Fruit fly (Drosophila melanogaster) whole organism, embryonic: ENCODE measurements around the gene mthl14.
A peak's percentile ranks its signal among the peaks of the same experiment; 100 is the strongest.

Source experiments
- Atf-2 ChIP-seq: fragments of 200-800 bp; sonication (Bioruptor generic); optimal IDR thresholded peaks from 2 replicates; lab custom pipeline; 2016; ENCODE audit warnings: missing biosample characterization, missing genetic modification characterization
- CG10431 ChIP-seq: fragments of 200-800 bp; sonication (Bioruptor generic); optimal IDR thresholded peaks from 3 replicates; lab custom pipeline; 2018; ENCODE audit warnings: missing biosample characterization, mild to moderate bottlenecking, missing genetic modification characterization
- CG10959 ChIP-seq: fragments of 200-800 bp; sonication (Bioruptor generic); IDR thresholded peaks from 2 replicates; pipeline ENCODE4 v1.3.6; 2022; ENCODE audit warnings: missing biosample characterization, missing genetic modification characterization
- CG11696 ChIP-seq: fragments of 200-800 bp; sonication (Bioruptor generic); IDR thresholded peaks from 2 replicates; pipeline ENCODE4 v1.3.6; 2022; ENCODE audit warnings: missing biosample characterization, missing genetic modification characterization
- CG12219 ChIP-seq: fragments of 200-800 bp; sonication (Bioruptor generic); optimal IDR thresholded peaks from 3 replicates; lab custom pipeline; 2018; ENCODE audit warnings: missing biosample characterization, mild to moderate bottlenecking, missing genetic modification characterization
- CG12236 ChIP-seq: fragments of 200-800 bp; sonication (Bioruptor generic); optimal IDR thresholded peaks from 2 replicates; lab custom pipeline; 2016; ENCODE audit warnings: missing biosample characterization, missing genetic modification characterization
- CG12299 ChIP-seq: fragments of 200-800 bp; sonication (Bioruptor generic); optimal IDR thresholded peaks from 2 replicates; lab custom pipeline; 2018; ENCODE audit warnings: missing biosample characterization, mild to moderate bottlenecking, missing genetic modification characterization
- CG15601 ChIP-seq: fragments of 200-800 bp; sonication (Bioruptor generic); optimal IDR thresholded peaks from 3 replicates; lab custom pipeline; 2019; ENCODE audit warnings: missing biosample characterization, mild to moderate bottlenecking, missing genetic modification characterization, moderate library complexity
- CG1603 ChIP-seq: fragments of 200-800 bp; sonication (Bioruptor generic); optimal IDR thresholded peaks from 2 replicates; lab custom pipeline; 2019; ENCODE audit warnings: missing biosample characterization, mild to moderate bottlenecking, missing genetic modification characterization, moderate library complexity
- CG17186 ChIP-seq: fragments of 200-800 bp; sonication (Bioruptor generic); optimal IDR thresholded peaks from 3 replicates; lab custom pipeline; 2017; ENCODE audit warnings: missing biosample characterization, missing genetic modification reagents, missing genetic modification characterization
- CG17328 ChIP-seq: fragments of 200-800 bp; sonication (Bioruptor generic); IDR thresholded peaks from 2 replicates; pipeline ENCODE4 v1.3.6; 2022; ENCODE audit warnings: missing biosample characterization, missing genetic modification characterization
- CG17359 ChIP-seq: fragments of 200-800 bp; sonication (Bioruptor generic); optimal IDR thresholded peaks from 3 replicates; lab custom pipeline; 2018; ENCODE audit warnings: missing biosample characterization, mild to moderate bottlenecking, missing genetic modification characterization, moderate library complexity
- CG17802 ChIP-seq: fragments of 200-800 bp; sonication (Bioruptor generic); optimal IDR thresholded peaks from 2 replicates; lab custom pipeline; 2018; ENCODE audit warnings: missing biosample characterization, mild to moderate bottlenecking, missing genetic modification characterization, moderate library complexity
- CG17912 ChIP-seq: fragments of 200-800 bp; sonication (Bioruptor generic); optimal IDR thresholded peaks from 2 replicates; lab custom pipeline; 2018; ENCODE audit warnings: missing biosample characterization, mild to moderate bottlenecking, missing genetic modification characterization
- CG18599 ChIP-seq: fragments of 200-800 bp; sonication (Bioruptor generic); optimal IDR thresholded peaks from 3 replicates; lab custom pipeline; 2017; ENCODE audit warnings: missing biosample characterization, missing genetic modification characterization, mild to moderate bottlenecking, moderate library complexity, missing genetic modification reagents
- CG2678 ChIP-seq: fragments of 200-800 bp; sonication (Bioruptor generic); optimal IDR thresholded peaks from 3 replicates; lab custom pipeline; 2019; ENCODE audit warnings: missing biosample characterization, mild to moderate bottlenecking, missing genetic modification characterization, moderate library complexity
- CG30403 ChIP-seq: fragments of 200-800 bp; sonication (Bioruptor generic); optimal IDR thresholded peaks from 3 replicates; lab custom pipeline; 2016; ENCODE audit warnings: missing biosample characterization, missing genetic modification characterization
- CG32532 ChIP-seq: fragments of 200-800 bp; sonication (Bioruptor generic); IDR thresholded peaks from 2 replicates; pipeline ENCODE4 v1.3.6; 2022; ENCODE audit warnings: missing biosample characterization, missing genetic modification characterization
- CG5180 ChIP-seq: fragments of 200-800 bp; sonication (Bioruptor generic); optimal IDR thresholded peaks from 3 replicates; lab custom pipeline; 2017; ENCODE audit warnings: missing biosample characterization, missing genetic modification characterization, mild to moderate bottlenecking, moderate library complexity, missing genetic modification reagents
- CG6791 ChIP-seq: fragments of 200-800 bp; sonication (Bioruptor generic); IDR thresholded peaks from 3 replicates; pipeline ENCODE4 v1.3.6; 2022; ENCODE audit warnings: missing biosample characterization, missing genetic modification characterization; ENCODE audit not compliant: partially characterized antibody
- CG6854 ChIP-seq: fragments of 200-800 bp; sonication (Bioruptor generic); optimal IDR thresholded peaks from 3 replicates; lab custom pipeline; 2017; ENCODE audit warnings: missing biosample characterization, mild to moderate bottlenecking, missing genetic modification characterization
- Dad ChIP-seq: fragments of 200-800 bp; sonication (Bioruptor generic); optimal IDR thresholded peaks from 3 replicates; lab custom pipeline; 2016; ENCODE audit warnings: missing biosample characterization, missing genetic modification characterization
- Dll ChIP-seq: fragments of 200-800 bp; sonication (Bioruptor generic); IDR thresholded peaks from 4 replicates; pipeline ENCODE4 v1.3.6; 2022; ENCODE audit warnings: missing biosample characterization, missing genetic modification characterization; ENCODE audit not compliant: partially characterized antibody
- Doc2 ChIP-seq: fragments of 200-800 bp; sonication (Bioruptor generic); IDR thresholded peaks from 2 replicates; pipeline ENCODE4 v1.3.6; 2022; ENCODE audit warnings: missing biosample characterization, missing genetic modification characterization
- E2f2 ChIP-seq: fragments of 200-800 bp; sonication (Bioruptor generic); IDR thresholded peaks from 2 replicates; pipeline ENCODE4 v1.3.6; 2022; ENCODE audit warnings: missing biosample characterization, missing genetic modification characterization
- HLHmδ ChIP-seq: fragments of 200-800 bp; sonication (Bioruptor generic); optimal IDR thresholded peaks from 2 replicates; lab custom pipeline; 2018; ENCODE audit warnings: missing biosample characterization, mild to moderate bottlenecking, missing genetic modification characterization, moderate library complexity
- Hr3 ChIP-seq: fragments of 200-800 bp; sonication (Bioruptor generic); optimal IDR thresholded peaks from 3 replicates; lab custom pipeline; 2016; ENCODE audit warnings: missing biosample characterization, missing genetic modification characterization
- Meics ChIP-seq: fragments of 200-800 bp; sonication (Bioruptor generic); optimal IDR thresholded peaks from 2 replicates; lab custom pipeline; 2017; ENCODE audit warnings: missing biosample characterization, mild to moderate bottlenecking, missing genetic modification characterization
- Nf-YC ChIP-seq: fragments of 200-800 bp; optimal IDR thresholded peaks from 3 replicates; lab custom pipeline; 2019; ENCODE audit warnings: missing biosample characterization, mild to moderate bottlenecking, missing genetic modification characterization, moderate library complexity
- Oaz ChIP-seq: fragments of 200-800 bp; sonication (Bioruptor generic); IDR thresholded peaks from 2 replicates; pipeline ENCODE4 v1.3.6; 2022; ENCODE audit warnings: missing biosample characterization, missing genetic modification characterization
- Scr ChIP-seq: fragments of 200-800 bp; sonication (Bioruptor generic); IDR thresholded peaks from 2 replicates; pipeline ENCODE4 v1.3.6; 2022; ENCODE audit warnings: missing biosample characterization, missing genetic modification characterization; ENCODE audit not compliant: partially characterized antibody
- Sry-β ChIP-seq: fragments of 200-800 bp; sonication (Bioruptor generic); optimal IDR thresholded peaks from 2 replicates; lab custom pipeline; 2018; ENCODE audit warnings: missing biosample characterization, mild to moderate bottlenecking, missing genetic modification characterization, moderate library complexity
- Sry-δ ChIP-seq: fragments of 200-800 bp; sonication (Bioruptor generic); optimal IDR thresholded peaks from 2 replicates; lab custom pipeline; 2016; ENCODE audit warnings: missing biosample characterization, missing genetic modification characterization
- Tbp ChIP-seq: fragments of >200 bp; optimal IDR thresholded peaks from 2 replicates; lab custom pipeline; 2018; ENCODE audit warnings: missing biosample characterization, missing genetic modification characterization
- Xrp1 ChIP-seq: fragments of 200-800 bp; sonication (Bioruptor generic); IDR thresholded peaks from 2 replicates; pipeline ENCODE4 v1.3.6; 2022; ENCODE audit warnings: missing biosample characterization, missing genetic modification characterization
- caup ChIP-seq: fragments of 200-800 bp; sonication (Bioruptor generic); optimal IDR thresholded peaks from 3 replicates; lab custom pipeline; 2017; ENCODE audit warnings: missing biosample characterization, mild to moderate bottlenecking, missing genetic modification characterization, moderate library complexity; ENCODE audit not compliant: severe bottlenecking
- ci ChIP-seq: fragments of 200-800 bp; sonication (Bioruptor generic); IDR thresholded peaks from 3 replicates; pipeline ENCODE4 v1.3.6; 2022; ENCODE audit warnings: missing biosample characterization, missing genetic modification characterization
- crol ChIP-seq: fragments of 200-800 bp; sonication (Bioruptor generic); IDR thresholded peaks from 2 replicates; pipeline ENCODE4 v1.3.6; 2022; ENCODE audit warnings: missing biosample characterization, missing genetic modification characterization
- dati ChIP-seq: fragments of 200-800 bp; sonication (Bioruptor generic); IDR thresholded peaks from 2 replicates; pipeline ENCODE4 v1.3.6; 2022; ENCODE audit warnings: missing biosample characterization, missing genetic modification characterization
- nom ChIP-seq: fragments of 200-800 bp; sonication (Bioruptor generic); optimal IDR thresholded peaks from 2 replicates; lab custom pipeline; 2017; ENCODE audit warnings: missing biosample characterization, missing genetic modification characterization, mild to moderate bottlenecking, moderate library complexity, missing genetic modification reagents
- peb ChIP-seq: fragments of 200-800 bp; sonication (Bioruptor generic); IDR thresholded peaks from 2 replicates; pipeline ENCODE4 v1.3.6; 2022; ENCODE audit warnings: missing biosample characterization, missing genetic modification characterization
- pho ChIP-seq: fragments of 200-800 bp; sonication (Bioruptor generic); optimal IDR thresholded peaks from 2 replicates; lab custom pipeline; 2016; ENCODE audit warnings: missing biosample characterization, missing genetic modification characterization
- pum ChIP-seq: fragments of 200-800 bp; sonication (Bioruptor generic); optimal IDR thresholded peaks from 2 replicates; lab custom pipeline; 2016; ENCODE audit warnings: missing biosample characterization, missing genetic modification characterization
- repo ChIP-seq: fragments of 200-800 bp; sonication (Bioruptor generic); optimal IDR thresholded peaks from 2 replicates; lab custom pipeline; 2016; ENCODE audit warnings: missing biosample characterization, missing genetic modification characterization
- salm ChIP-seq: fragments of 200-800 bp; sonication (Bioruptor generic); optimal IDR thresholded peaks from 2 replicates; lab custom pipeline; 2018; ENCODE audit warnings: missing biosample characterization, mild to moderate bottlenecking, missing genetic modification characterization
- ssp ChIP-seq: fragments of 200-800 bp; sonication (Bioruptor generic); IDR thresholded peaks from 2 replicates; pipeline ENCODE4 v1.3.6; 2022; ENCODE audit warnings: missing biosample characterization, missing genetic modification characterization
- trh ChIP-seq: fragments of 200-800 bp; sonication (Bioruptor generic); optimal IDR thresholded peaks from 2 replicates; lab custom pipeline; 2016; ENCODE audit warnings: missing biosample characterization, missing genetic modification characterization
- twi ChIP-seq: fragments of 200-800 bp; optimal IDR thresholded peaks from 2 replicates; lab custom pipeline; 2019; ENCODE audit warnings: missing biosample characterization, mild to moderate bottlenecking, missing genetic modification characterization, moderate library complexity
- vfl ChIP-seq: fragments of 200-800 bp; sonication (Bioruptor generic); optimal IDR thresholded peaks from 2 replicates; lab custom pipeline; 2016; ENCODE audit warnings: missing biosample characterization, missing genetic modification characterization

mthl14 gene

dm6 chr3L:257618-258475 is 10.6 kb downstream of the mthl14 start, which contains the start of the genes DIP2 and wac (continued):
- peak; percentile 53; the same call in 1 of the 2 replicates for TF ChIP-seq ssp (GFP tag; lab: Robert Waterston, UW)
- TF ChIP-seq crol (GFP tag; lab: Robert Waterston, UW), result no peak
- TF ChIP-seq Sry-β (GFP tag; lab: Kevin White, UChicago), result peak; percentile 13
- TF ChIP-seq CG10959 (GFP tag; lab: Robert Waterston, UW), result no peak
- TF ChIP-seq Oaz (GFP tag; lab: Robert Waterston, UW), result peak; percentile 50
- TF ChIP-seq caup, result peak; percentile 69
- TF ChIP-seq ci (GFP tag; lab: Robert Waterston, UW), result peak; percentile 87
- peak; percentile 75 for TF ChIP-seq Nf-YC (tag; lab: Kevin White, UChicago)
- peak; percentile 5 for TF ChIP-seq HLHmδ (GFP tag; lab: Kevin White, UChicago)
- TF ChIP-seq CG10431 (GFP tag; lab: Kevin White, UChicago), result peak; percentile 49
- peak; percentile 98 for TF ChIP-seq Sry-δ (GFP tag; lab: Kevin White, UChicago)
- peak; percentile 69 for TF ChIP-seq CG17912 (GFP tag; lab: Kevin White, UChicago)
- no peak for TF ChIP-seq trh (GFP tag; lab: Kevin White, UChicago)
- TF ChIP-seq Doc2 (GFP tag; lab: Robert Waterston, UW), result no peak
- peak; percentile 71 for TF ChIP-seq CG15601 (tag; lab: Kevin White, UChicago)
- peak; percentile 74 for TF ChIP-seq CG1603 (tag; lab: Kevin White, UChicago)
- peak; percentile 85 for TF ChIP-seq pho (GFP tag; lab: Kevin White, UChicago)
- TF ChIP-seq CG12219 (GFP tag; lab: Kevin White, UChicago), result peak; percentile 21
- TF ChIP-seq CG17802, result peak; percentile 29
- TF ChIP-seq CG17328 (GFP tag; lab: Robert Waterston, UW), result peak; percentile 68
- peak; percentile 96 for TF ChIP-seq Dll (GFP tag; lab: Robert Waterston, UW)
- TF ChIP-seq Atf-2 (GFP tag; lab: Kevin White, UChicago), result peak; percentile 41
- TF ChIP-seq Hr3, result peak; percentile 75
- TF ChIP-seq pum (GFP tag; lab: Kevin White, UChicago), result peak; percentile 86
- TF ChIP-seq twi, result no peak
- peak; percentile 45 for TF ChIP-seq CG12236 (GFP tag; lab: Kevin White, UChicago)
- peak; percentile 50 for TF ChIP-seq CG6854
- TF ChIP-seq E2f2 (GFP tag; lab: Robert Waterston, UW), result peak; percentile 88
- TF ChIP-seq peb (GFP tag; lab: Robert Waterston, UW), result no peak
- no peak for TF ChIP-seq CG2678 (tag; lab: Kevin White, UChicago)
- TF ChIP-seq CG5180 (GFP tag; lab: Kevin White, UChicago), result no peak
- TF ChIP-seq vfl (GFP tag; lab: Kevin White, UChicago), result peak; percentile 82
- TF ChIP-seq Tbp (GFP tag; lab: Kevin White, UChicago), result no peak
- TF ChIP-seq Scr (GFP tag; lab: Robert Waterston, UW), result peak; percentile 91
- TF ChIP-seq CG18599 (GFP tag; lab: Kevin White, UChicago), result no peak
- TF ChIP-seq CG17186 (GFP tag; lab: Kevin White, UChicago), result peak; percentile 84
- peak; percentile 33 for TF ChIP-seq repo
- TF ChIP-seq Meics (GFP tag; lab: Kevin White, UChicago), result no peak
- TF ChIP-seq CG30403, result peak; percentile 83
- TF ChIP-seq Dad (GFP tag; lab: Kevin White, UChicago), result peak; percentile 79
- TF ChIP-seq CG12299 (tag; lab: Kevin White, UChicago), result peak; percentile 3
- TF ChIP-seq salm, result peak; percentile 3
- peak; percentile 67 for TF ChIP-seq CG17359 (tag; lab: Kevin White, UChicago)
- 0 out of 2 replicates have a peak, but pooled peaks have one; percentile 42 for TF ChIP-seq CG11696 (GFP tag; lab: Robert Waterston, UW)
- no peak for TF ChIP-seq dati (GFP tag; lab: Robert Waterston, UW)
- TF ChIP-seq Xrp1 (GFP tag; lab: Robert Waterston, UW), result peak; percentile 72
- peak; percentile 85 for TF ChIP-seq CG32532 (GFP tag; lab: Robert Waterston, UW)
- no peak for TF ChIP-seq nom (GFP tag; lab: Kevin White, UChicago)
- peak; percentile 88 for TF ChIP-seq CG6791 (GFP tag; lab: Robert Waterston, UW)
